Fruit fly (Drosophila melanogaster) whole organism, embryonic: ENCODE measurements around the gene par-6.
A peak's percentile ranks its signal among the peaks of the same experiment; 100 is the strongest.

ENCODE experiments used
- ATbp ChIP-seq: fragments of 200-800 bp; sonication (Bioruptor generic); optimal IDR thresholded peaks from 2 replicates; lab custom pipeline; 2017; ENCODE audit warnings: missing biosample characterization, mild to moderate bottlenecking, missing genetic modification characterization, missing genetic modification reagents
- Aef1 ChIP-seq: fragments of 200-800 bp; sonication (Bioruptor generic); IDR thresholded peaks from 3 replicates; pipeline ENCODE4 v1.3.6; 2022; ENCODE audit warnings: missing biosample characterization, missing genetic modification characterization
- Atf-2 ChIP-seq: fragments of 200-800 bp; sonication (Bioruptor generic); optimal IDR thresholded peaks from 2 replicates; lab custom pipeline; 2016; ENCODE audit warnings: missing biosample characterization, missing genetic modification characterization
- B-H1 ChIP-seq: fragments of 200-800 bp; sonication (Bioruptor generic); IDR thresholded peaks from 3 replicates; pipeline ENCODE4 v1.3.6; 2022; ENCODE audit warnings: missing biosample characterization, missing genetic modification characterization
- BtbVII ChIP-seq: fragments of 200-800 bp; sonication (Bioruptor generic); optimal IDR thresholded peaks from 3 replicates; lab custom pipeline; 2017; ENCODE audit warnings: missing biosample characterization, mild to moderate bottlenecking, missing genetic modification characterization
- C15 ChIP-seq: fragments of 200-800 bp; sonication (Bioruptor generic); IDR thresholded peaks from 3 replicates; pipeline ENCODE4 v1.3.6; 2022; ENCODE audit warnings: missing biosample characterization, missing genetic modification characterization
- CG10209 ChIP-seq: fragments of 200-800 bp; sonication (Bioruptor generic); optimal IDR thresholded peaks from 3 replicates; lab custom pipeline; 2017; ENCODE audit warnings: missing biosample characterization, mild to moderate bottlenecking, missing genetic modification characterization, missing genetic modification reagents
- CG1024 ChIP-seq: fragments of 200-800 bp; sonication (Bioruptor generic); IDR thresholded peaks from 2 replicates; pipeline ENCODE4 v1.3.6; 2022; ENCODE audit warnings: missing biosample characterization, missing genetic modification characterization
- CG10543 ChIP-seq: fragments of 200-800 bp; sonication (Bioruptor generic); optimal IDR thresholded peaks from 3 replicates; lab custom pipeline; 2017; ENCODE audit warnings: missing biosample characterization, mild to moderate bottlenecking, missing genetic modification characterization, moderate library complexity
- CG11085 ChIP-seq: fragments of 200-800 bp; sonication (Bioruptor generic); IDR thresholded peaks from 2 replicates; pipeline ENCODE4 v1.3.6; 2022; ENCODE audit warnings: missing biosample characterization, missing genetic modification characterization
- CG11723 ChIP-seq: fragments of 200-800 bp; sonication (Bioruptor generic); optimal IDR thresholded peaks from 2 replicates; lab custom pipeline; 2017; ENCODE audit warnings: missing biosample characterization, mild to moderate bottlenecking, missing genetic modification characterization
- CG12659 ChIP-seq: fragments of 200-800 bp; sonication (Bioruptor generic); optimal IDR thresholded peaks from 3 replicates; lab custom pipeline; 2017; ENCODE audit warnings: mild to moderate bottlenecking, missing biosample characterization, missing genetic modification reagents, missing genetic modification characterization
- CG14965 ChIP-seq: fragments of 200-800 bp; sonication (Bioruptor generic); optimal IDR thresholded peaks from 2 replicates; lab custom pipeline; 2016; ENCODE audit warnings: missing biosample characterization, missing genetic modification characterization, borderline replicate concordance
- CG1529 ChIP-seq: fragments of 200-800 bp; sonication (Bioruptor generic); optimal IDR thresholded peaks from 3 replicates; lab custom pipeline; 2018; ENCODE audit warnings: missing biosample characterization, missing genetic modification characterization
- CG16815 ChIP-seq: fragments of 200-800 bp; sonication (Bioruptor generic); optimal IDR thresholded peaks from 3 replicates; lab custom pipeline; 2017; ENCODE audit warnings: missing biosample characterization, mild to moderate bottlenecking, missing genetic modification characterization
- CG16863 ChIP-seq: fragments of 200-800 bp; sonication (Bioruptor generic); optimal IDR thresholded peaks from 3 replicates; lab custom pipeline; 2016; ENCODE audit warnings: missing biosample characterization, missing genetic modification characterization
- CG17328 ChIP-seq: fragments of 200-800 bp; sonication (Bioruptor generic); IDR thresholded peaks from 2 replicates; pipeline ENCODE4 v1.3.6; 2022; ENCODE audit warnings: missing biosample characterization, missing genetic modification characterization
- CG17568 ChIP-seq: fragments of 200-800 bp; sonication (Bioruptor generic); optimal IDR thresholded peaks from 2 replicates; lab custom pipeline; 2018; ENCODE audit warnings: missing biosample characterization, mild to moderate bottlenecking, missing genetic modification characterization, moderate library complexity
- CG18619 ChIP-seq: fragments of 200-800 bp; sonication (Bioruptor generic); optimal IDR thresholded peaks from 3 replicates; lab custom pipeline; 2017; ENCODE audit warnings: missing biosample characterization, mild to moderate bottlenecking, missing genetic modification characterization
- CG2116 ChIP-seq: fragments of 200-800 bp; sonication (Bioruptor generic); optimal IDR thresholded peaks from 3 replicates; lab custom pipeline; 2018; ENCODE audit warnings: missing biosample characterization, mild to moderate bottlenecking, missing genetic modification characterization
- CG30431 ChIP-seq: fragments of 200-800 bp; sonication (Bioruptor generic); optimal IDR thresholded peaks from 2 replicates; lab custom pipeline; 2017; ENCODE audit warnings: missing biosample characterization, missing genetic modification characterization
- CG32532 ChIP-seq: fragments of 200-800 bp; sonication (Bioruptor generic); IDR thresholded peaks from 2 replicates; pipeline ENCODE4 v1.3.6; 2022; ENCODE audit warnings: missing biosample characterization, missing genetic modification characterization
- CG32767 ChIP-seq: fragments of 200-800 bp; sonication (Bioruptor generic); IDR thresholded peaks from 2 replicates; pipeline ENCODE4 v1.3.6; 2022; ENCODE audit warnings: missing biosample characterization, missing genetic modification characterization
- CG3407 ChIP-seq: fragments of 200-800 bp; sonication (Bioruptor generic); optimal IDR thresholded peaks from 2 replicates; lab custom pipeline; 2018; ENCODE audit warnings: missing biosample characterization, mild to moderate bottlenecking, missing genetic modification characterization
- CG3995 ChIP-seq: fragments of 200-800 bp; sonication (Bioruptor generic); optimal IDR thresholded peaks from 3 replicates; lab custom pipeline; 2016; ENCODE audit warnings: missing biosample characterization, missing genetic modification characterization
- CG6683 ChIP-seq: fragments of 200-800 bp; sonication (Bioruptor generic); optimal IDR thresholded peaks from 2 replicates; lab custom pipeline; 2017; ENCODE audit warnings: missing biosample characterization, mild to moderate bottlenecking, missing genetic modification characterization, missing genetic modification reagents
- CG7357 ChIP-seq: fragments of 200-800 bp; sonication (Bioruptor generic); IDR thresholded peaks from 3 replicates; pipeline ENCODE4 v1.3.6; 2022; ENCODE audit warnings: missing biosample characterization, missing genetic modification characterization
- CG7556 ChIP-seq: fragments of 200-800 bp; sonication (Bioruptor generic); optimal IDR thresholded peaks from 2 replicates; lab custom pipeline; 2017; ENCODE audit warnings: missing biosample characterization, mild to moderate bottlenecking, missing genetic modification characterization
- CG7987 ChIP-seq: fragments of 200-800 bp; sonication (Bioruptor generic); optimal IDR thresholded peaks from 2 replicates; lab custom pipeline; 2018; ENCODE audit warnings: missing biosample characterization, mild to moderate bottlenecking, missing genetic modification characterization, moderate library complexity
- CG8765 ChIP-seq: fragments of 200-800 bp; sonication (Bioruptor generic); IDR thresholded peaks from 2 replicates; pipeline ENCODE4 v1.3.6; 2022; ENCODE audit warnings: missing biosample characterization, missing genetic modification characterization
- CG9876 ChIP-seq: fragments of 200-800 bp; sonication (Bioruptor generic); optimal IDR thresholded peaks from 2 replicates; lab custom pipeline; 2016; ENCODE audit warnings: missing biosample characterization, missing genetic modification characterization
- CTCF ChIP-seq: fragments of 200-800 bp; sonication (Bioruptor generic); optimal IDR thresholded peaks from 2 replicates; lab custom pipeline; 2017; ENCODE audit warnings: missing biosample characterization, mild to moderate bottlenecking, missing genetic modification characterization, moderate library complexity
- D19A ChIP-seq: fragments of 200-800 bp; optimal IDR thresholded peaks from 3 replicates; lab custom pipeline; 2019; ENCODE audit warnings: missing biosample characterization, mild to moderate bottlenecking, missing genetic modification characterization, moderate library complexity
- GATAe ChIP-seq: fragments of 200-800 bp; sonication (Bioruptor generic); conservative IDR thresholded peaks from 2 replicates; pipeline ENCODE4 v1.3.6; 2022; ENCODE audit warnings: missing biosample characterization, missing genetic modification characterization
- Scr ChIP-seq: fragments of 200-800 bp; sonication (Bioruptor generic); IDR thresholded peaks from 2 replicates; pipeline ENCODE4 v1.3.6; 2022; ENCODE audit warnings: missing biosample characterization, missing genetic modification characterization; ENCODE audit not compliant: partially characterized antibody
- TFAM ChIP-seq: fragments of 200-800 bp; sonication (Bioruptor generic); optimal IDR thresholded peaks from 2 replicates; lab custom pipeline; 2017; ENCODE audit warnings: missing biosample characterization, missing genetic modification characterization, inconsistent platforms
- Taf1 ChIP-seq: fragments of 200-800 bp; sonication (Bioruptor generic); IDR thresholded peaks from 2 replicates; pipeline ENCODE4 v1.3.6; 2022; ENCODE audit warnings: missing biosample characterization, missing genetic modification characterization
- cad ChIP-seq: fragments of >200 bp; optimal IDR thresholded peaks from 2 replicates; lab custom pipeline; 2017; ENCODE audit warnings: missing biosample characterization, missing genetic modification characterization
- crp ChIP-seq, 2 experiments: fragments of 200-800 bp; sonication (Bioruptor generic); optimal IDR thresholded peaks; 2 replicates in 1 of 2; 3 replicates in 1 of 2; lab custom pipeline; 2017; ENCODE audit warnings: missing biosample characterization in 2 of 2, missing genetic modification characterization in 2 of 2, mild to moderate bottlenecking in 1 of 2, moderate library complexity in 1 of 2
- disco-r ChIP-seq: fragments of 200-800 bp; sonication (Bioruptor generic); optimal IDR thresholded peaks from 2 replicates; lab custom pipeline; 2016; ENCODE audit warnings: missing biosample characterization, missing genetic modification characterization
- ewg ChIP-seq: fragments of 200-800 bp; sonication (Bioruptor generic); optimal IDR thresholded peaks from 3 replicates; lab custom pipeline; 2017; ENCODE audit warnings: mild to moderate bottlenecking, missing biosample characterization, missing genetic modification reagents, missing genetic modification characterization
- hbn ChIP-seq: fragments of 200-800 bp; sonication (Bioruptor generic); IDR thresholded peaks from 2 replicates; pipeline ENCODE4 v1.3.6; 2022; ENCODE audit warnings: missing biosample characterization, missing genetic modification characterization; ENCODE audit not compliant: partially characterized antibody
- kay ChIP-seq: fragments of 200-800 bp; sonication (Bioruptor generic); optimal IDR thresholded peaks from 2 replicates; lab custom pipeline; 2016; ENCODE audit warnings: missing biosample characterization, missing genetic modification characterization
- nerfin-2 ChIP-seq: fragments of 200-800 bp; sonication (Bioruptor generic); IDR thresholded peaks from 2 replicates; pipeline ENCODE4 v1.3.6; 2022; ENCODE audit warnings: missing biosample characterization, missing genetic modification characterization; ENCODE audit not compliant: partially characterized antibody
- rib ChIP-seq: fragments of 200-800 bp; sonication (Bioruptor generic); IDR thresholded peaks from 2 replicates; pipeline ENCODE4 v1.3.6; 2022; ENCODE audit warnings: missing biosample characterization, missing genetic modification characterization
- salm ChIP-seq: fragments of 200-800 bp; sonication (Bioruptor generic); optimal IDR thresholded peaks from 2 replicates; lab custom pipeline; 2018; ENCODE audit warnings: missing biosample characterization, mild to moderate bottlenecking, missing genetic modification characterization
- sim ChIP-seq: fragments of 200-800 bp; sonication (Bioruptor generic); IDR thresholded peaks from 2 replicates; pipeline ENCODE4 v1.3.6; 2022; ENCODE audit warnings: missing biosample characterization, missing genetic modification characterization
- sqz ChIP-seq: fragments of 200-800 bp; sonication (Bioruptor generic); optimal IDR thresholded peaks from 3 replicates; lab custom pipeline; 2018; ENCODE audit warnings: missing biosample characterization, mild to moderate bottlenecking, missing genetic modification characterization
- tin ChIP-seq: fragments of 200-800 bp; sonication (Bioruptor generic); optimal IDR thresholded peaks from 3 replicates; lab custom pipeline; 2016; ENCODE audit warnings: missing biosample characterization, missing genetic modification characterization
- twi ChIP-seq: fragments of 200-800 bp; optimal IDR thresholded peaks from 2 replicates; lab custom pipeline; 2019; ENCODE audit warnings: missing biosample characterization, mild to moderate bottlenecking, missing genetic modification characterization, moderate library complexity
- vvl ChIP-seq: fragments of 200-800 bp; sonication (Bioruptor generic); IDR thresholded peaks from 2 replicates; pipeline ENCODE4 v1.3.6; 2022; ENCODE audit warnings: missing biosample characterization, missing genetic modification characterization
- wor ChIP-seq: fragments of 200-800 bp; sonication (Bioruptor generic); IDR thresholded peaks from 2 replicates; pipeline ENCODE4 v1.3.6; 2022; ENCODE audit warnings: missing biosample characterization, missing genetic modification characterization

par-6 gene

dm6 chrX:17696637-17697036 is 6.5 kb upstream of the par-6 start (continued):
- TF ChIP-seq CG3407 (GFP tag; lab: Kevin White, UChicago) (no peak), CG17568 (GFP tag; lab: Kevin White, UChicago) (peak; percentile 32), hbn (no peak), CG32532 (GFP tag; lab: Robert Waterston, UW) (peak; percentile 82), CG1529 (GFP tag; lab: Kevin White, UChicago) (no peak), C15 (GFP tag; lab: Robert Waterston, UW) (0 out of 3 replicates have a peak, but pooled peaks have one; percentile 12), Aef1 (GFP tag; lab: Robert Waterston, UW) (peak; percentile 65; the same call in 2 of the 3 replicates), CG10543 (GFP tag; lab: Kevin White, UChicago) (no peak), CG16863 (peak; percentile 8), rib (no peak), CG3995 (GFP tag; lab: Kevin White, UChicago) (no peak), CG11085 (GFP tag; lab: Robert Waterston, UW) (0 out of 2 replicates have a peak, but pooled peaks have one; percentile 49), twi (tag; lab: Kevin White, UChicago) (no peak), CG16815 (GFP tag; lab: Kevin White, UChicago) (peak; percentile 25), CG8765 (GFP tag; lab: Robert Waterston, UW) (no peak), Atf-2 (GFP tag; lab: Kevin White, UChicago) (no peak), CG17328 (GFP tag; lab: Robert Waterston, UW) (peak; percentile 53; the same call in 1 of the 2 replicates), CG6683 (GFP tag; lab: Kevin White, UChicago) (no peak), Taf1 (GFP tag; lab: Robert Waterston, UW) (no peak), crp (GFP tag; optimal IDR thresholded peaks at IDR 0.05; lab: Kevin White, UChicago) (no peak), CG32767 (GFP tag; lab: Robert Waterston, UW) (no peak), B-H1 (no peak; the same call in 2 of the 3 replicates), TFAM (GFP tag; lab: Kevin White, UChicago) (no peak), CG7556 (GFP tag; lab: Kevin White, UChicago) (peak; percentile 58), CG10209 (peak; percentile 6), CG14965 (GFP tag; lab: Kevin White, UChicago) (no peak), CG30431 (GFP tag; lab: Kevin White, UChicago) (no peak), nerfin-2 (GFP tag; lab: Robert Waterston, UW) (no peak), Scr (no peak), CG9876 (no peak), kay (peak; percentile 0), tin (GFP tag; lab: Kevin White, UChicago) (no peak), CG1024 (GFP tag; lab: Robert Waterston, UW) (no peak), BtbVII (peak; percentile 36), vvl (peak; percentile 77), wor (no peak), CG2116 (GFP tag; lab: Kevin White, UChicago) (no peak), CG12659 (GFP tag; lab: Kevin White, UChicago) (peak; percentile 48), CG11723 (GFP tag; lab: Kevin White, UChicago) (no peak), sqz (GFP tag; lab: Kevin White, UChicago) (no peak), cad (GFP tag; lab: Kevin White, UChicago) (no peak), disco-r (GFP tag; lab: Kevin White, UChicago) (no peak), ATbp (GFP tag; lab: Kevin White, UChicago) (no peak), CG7357 (GFP tag; lab: Robert Waterston, UW) (0 out of 3 replicates have a peak, but pooled peaks have one; percentile 40), sim (GFP tag; lab: Robert Waterston, UW) (no peak), salm (tag; lab: Kevin White, UChicago) (peak; percentile 36), CG7987 (GFP tag; lab: Kevin White, UChicago) (no peak), ewg (GFP tag; lab: Kevin White, UChicago) (no peak), D19A (tag; lab: Kevin White, UChicago) (peak; percentile 8), GATAe (no peak), CG18619 (GFP tag; lab: Kevin White, UChicago) (peak; percentile 42), CTCF (GFP tag; lab: Kevin White, UChicago) (no peak)
